Fruit fly (Drosophila melanogaster) Kc167 (cell line): Measurements from ENCODE around the gene mal.

Experiments
- Sin3A ChIP-seq: fragments of >200 bp; optimal IDR thresholded peaks from 2 replicates; lab custom pipeline; 2018; ENCODE audit warnings: missing external identifiers
- insv ChIP-seq: fragments of >200 bp; optimal IDR thresholded peaks from 3 replicates; lab custom pipeline; 2018; ENCODE audit warnings: missing external identifiers
- psq ChIP-seq: fragments of >200 bp; optimal IDR thresholded peaks from 2 replicates; lab custom pipeline; 2017; ENCODE audit warnings: missing external identifiers

DNA sequence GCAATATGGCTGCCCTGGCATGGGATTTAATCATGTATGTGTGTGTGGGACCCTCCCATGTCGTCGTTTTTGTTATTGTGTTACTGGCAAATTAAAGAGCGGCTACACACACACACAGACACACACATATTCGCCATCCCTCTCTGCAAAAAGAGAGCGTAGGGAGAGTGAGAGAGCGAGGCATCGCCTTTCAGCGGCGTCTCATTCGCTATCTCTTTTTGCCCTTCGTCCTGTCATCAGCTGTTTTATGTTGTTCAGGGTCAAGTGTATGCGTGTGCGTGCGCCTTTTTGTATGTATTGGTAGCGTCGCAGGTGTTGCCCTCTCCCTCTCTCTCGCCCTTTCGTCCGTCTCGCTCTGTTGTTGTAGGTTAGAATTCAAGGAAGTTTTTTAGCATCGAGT lies 7.4 kb downstream of the mal start:
- TF ChIP-seq psq (lab: Kevin White, UChicago) (no peak), insv (lab: Kevin White, UChicago) (no peak), Sin3A (lab: Kevin White, UChicago) (no peak)
